Fruit fly (Drosophila melanogaster) whole organism, embryonic: ENCODE measurements around the gene Bap60.
"Not testable (repeated sequence)": the region's sequence is repeated elsewhere in the genome, so short reads cannot be mapped to it uniquely, and the experiment has no call there.

Experiments used
- Ada2b ChIP-seq: fragments of 200-800 bp; sonication (Bioruptor generic); IDR thresholded peaks from 2 replicates; pipeline ENCODE4 v1.3.6; 2022; ENCODE audit warnings: missing biosample characterization, missing genetic modification characterization
- Aef1 ChIP-seq: fragments of 200-800 bp; sonication (Bioruptor generic); IDR thresholded peaks from 3 replicates; pipeline ENCODE4 v1.3.6; 2022; ENCODE audit warnings: missing biosample characterization, missing genetic modification characterization
- BEAF-32 ChIP-seq: fragments of 200-800 bp; sonication (Bioruptor generic); optimal IDR thresholded peaks from 3 replicates; lab custom pipeline; 2017; ENCODE audit warnings: missing biosample characterization, missing genetic modification characterization, mild to moderate bottlenecking, moderate library complexity, missing genetic modification reagents
- CG1024 ChIP-seq: fragments of 200-800 bp; sonication (Bioruptor generic); IDR thresholded peaks from 2 replicates; pipeline ENCODE4 v1.3.6; 2022; ENCODE audit warnings: missing biosample characterization, missing genetic modification characterization
- CG14014 ChIP-seq: fragments of 200-800 bp; sonication (Bioruptor generic); IDR thresholded peaks from 2 replicates; pipeline ENCODE4 v1.3.6; 2022; ENCODE audit warnings: missing biosample characterization, missing genetic modification characterization
- CG16813 ChIP-seq: fragments of 200-800 bp; sonication (Bioruptor generic); IDR thresholded peaks from 3 replicates; pipeline ENCODE4 v1.3.6; 2022; ENCODE audit warnings: missing biosample characterization, missing genetic modification characterization; ENCODE audit not compliant: partially characterized antibody
- CG2129 ChIP-seq: fragments of 200-800 bp; sonication (Bioruptor generic); IDR thresholded peaks from 2 replicates; pipeline ENCODE4 v1.3.6; 2022; ENCODE audit warnings: missing biosample characterization, missing genetic modification characterization; ENCODE audit not compliant: partially characterized antibody
- CG42726 ChIP-seq: fragments of 200-800 bp; sonication (Bioruptor generic); IDR thresholded peaks from 2 replicates; pipeline ENCODE4 v1.3.6; 2022; ENCODE audit warnings: missing biosample characterization, missing genetic modification characterization; ENCODE audit not compliant: partially characterized antibody
- CG6791 ChIP-seq: fragments of 200-800 bp; sonication (Bioruptor generic); IDR thresholded peaks from 3 replicates; pipeline ENCODE4 v1.3.6; 2022; ENCODE audit warnings: missing biosample characterization, missing genetic modification characterization; ENCODE audit not compliant: partially characterized antibody
- CG7357 ChIP-seq: fragments of 200-800 bp; sonication (Bioruptor generic); IDR thresholded peaks from 3 replicates; pipeline ENCODE4 v1.3.6; 2022; ENCODE audit warnings: missing biosample characterization, missing genetic modification characterization
- CG9932 ChIP-seq: fragments of 200-800 bp; sonication (Bioruptor generic); IDR thresholded peaks from 2 replicates; pipeline ENCODE4 v1.3.6; 2022; ENCODE audit warnings: missing biosample characterization, missing genetic modification characterization
- Dll ChIP-seq: fragments of 200-800 bp; sonication (Bioruptor generic); IDR thresholded peaks from 4 replicates; pipeline ENCODE4 v1.3.6; 2022; ENCODE audit warnings: missing biosample characterization, missing genetic modification characterization; ENCODE audit not compliant: partially characterized antibody
- Doc3 ChIP-seq: fragments of 200-800 bp; sonication (Bioruptor generic); IDR thresholded peaks from 3 replicates; pipeline ENCODE4 v1.3.6; 2022; ENCODE audit warnings: missing biosample characterization, missing genetic modification characterization; ENCODE audit not compliant: partially characterized antibody
- Dref ChIP-seq: fragments of 200-800 bp; sonication (Bioruptor generic); IDR thresholded peaks from 2 replicates; pipeline ENCODE4 v1.3.6; 2022; ENCODE audit warnings: missing biosample characterization, missing genetic modification characterization
- E2f1 ChIP-seq: fragments of 200-800 bp; sonication (Bioruptor generic); IDR thresholded peaks from 2 replicates; pipeline ENCODE4 v1.3.6; 2022; ENCODE audit warnings: missing biosample characterization, missing genetic modification characterization
- HLH3B ChIP-seq: fragments of 200-800 bp; sonication (Bioruptor generic); IDR thresholded peaks from 2 replicates; pipeline ENCODE4 v1.3.6; 2022; ENCODE audit warnings: missing biosample characterization, missing genetic modification characterization
- HLH4C ChIP-seq: fragments of 200-800 bp; sonication (Bioruptor generic); IDR thresholded peaks from 3 replicates; pipeline ENCODE4 v1.3.6; 2022; ENCODE audit warnings: missing biosample characterization, missing genetic modification characterization; ENCODE audit not compliant: partially characterized antibody
- MBD-R2 ChIP-seq: fragments of 200-800 bp; sonication (Bioruptor generic); IDR thresholded peaks from 2 replicates; pipeline ENCODE4 v1.3.6; 2022; ENCODE audit warnings: missing biosample characterization, missing genetic modification characterization
- Opbp ChIP-seq: fragments of 200-800 bp; sonication (Bioruptor generic); IDR thresholded peaks from 3 replicates; pipeline ENCODE4 v1.3.6; 2022; ENCODE audit warnings: missing biosample characterization, missing genetic modification characterization; ENCODE audit not compliant: partially characterized antibody
- Rfx ChIP-seq: fragments of 200-800 bp; sonication (Bioruptor generic); IDR thresholded peaks from 2 replicates; pipeline ENCODE4 v1.3.6; 2022; ENCODE audit warnings: missing biosample characterization, missing genetic modification characterization
- Rx ChIP-seq: fragments of 200-800 bp; sonication (Bioruptor generic); IDR thresholded peaks from 2 replicates; pipeline ENCODE4 v1.3.6; 2022; ENCODE audit warnings: missing biosample characterization, missing genetic modification characterization
- Scr ChIP-seq: fragments of 200-800 bp; sonication (Bioruptor generic); IDR thresholded peaks from 2 replicates; pipeline ENCODE4 v1.3.6; 2022; ENCODE audit warnings: missing biosample characterization, missing genetic modification characterization; ENCODE audit not compliant: partially characterized antibody
- Xrp1 ChIP-seq: fragments of 200-800 bp; sonication (Bioruptor generic); IDR thresholded peaks from 2 replicates; pipeline ENCODE4 v1.3.6; 2022; ENCODE audit warnings: missing biosample characterization, missing genetic modification characterization
- amos ChIP-seq: fragments of 200-800 bp; sonication (Bioruptor generic); IDR thresholded peaks from 2 replicates; pipeline ENCODE4 v1.3.6; 2022; ENCODE audit warnings: missing biosample characterization, missing genetic modification characterization; ENCODE audit not compliant: partially characterized antibody
- bbx ChIP-seq: fragments of 200-800 bp; sonication (Bioruptor generic); IDR thresholded peaks from 2 replicates; pipeline ENCODE4 v1.3.6; 2022; ENCODE audit warnings: missing biosample characterization, missing genetic modification characterization; ENCODE audit not compliant: partially characterized antibody
- chinmo ChIP-seq: fragments of 200-800 bp; sonication (Bioruptor generic); IDR thresholded peaks from 4 replicates; pipeline ENCODE4 v1.3.6; 2022; ENCODE audit warnings: missing biosample characterization, missing genetic modification characterization; ENCODE audit not compliant: partially characterized antibody
- hbn ChIP-seq: fragments of 200-800 bp; sonication (Bioruptor generic); IDR thresholded peaks from 2 replicates; pipeline ENCODE4 v1.3.6; 2022; ENCODE audit warnings: missing biosample characterization, missing genetic modification characterization; ENCODE audit not compliant: partially characterized antibody
- hkb ChIP-seq, 2 experiments: fragments of 200-800 bp in 1 of 2; fragments of >200 bp in 1 of 2; sonication (Bioruptor generic) in 1 of 2; IDR thresholded peaks in 1 of 2; optimal IDR thresholded peaks in 1 of 2; 2 replicates each; pipeline versions ENCODE4 v1.3.6 to Lab custom; 2017 to 2022; ENCODE audit warnings: missing biosample characterization in 1 of 2, missing genetic modification characterization in 1 of 2
- inv ChIP-seq: fragments of 200-800 bp; sonication (Bioruptor generic); IDR thresholded peaks from 2 replicates; pipeline ENCODE4 v1.3.6; 2022; ENCODE audit warnings: missing biosample characterization, missing genetic modification characterization; ENCODE audit not compliant: partially characterized antibody
- knrl ChIP-seq: fragments of 200-800 bp; sonication (Bioruptor generic); IDR thresholded peaks from 3 replicates; pipeline ENCODE4 v1.3.6; 2022; ENCODE audit warnings: missing biosample characterization, missing genetic modification characterization; ENCODE audit not compliant: partially characterized antibody
- onecut ChIP-seq: fragments of 200-800 bp; sonication (Bioruptor generic); IDR thresholded peaks from 2 replicates; pipeline ENCODE4 v1.3.6; 2022; ENCODE audit warnings: missing biosample characterization, missing genetic modification characterization
- prd ChIP-seq, 3 experiments: fragments of >200 bp in 2 of 3; fragments of 200-800 bp in 1 of 3; sonication (Bioruptor generic) in 1 of 3; optimal IDR thresholded peaks in 2 of 3; IDR thresholded peaks in 1 of 3; 2 replicates in 2 of 3; 3 replicates in 1 of 3; pipeline versions ENCODE4 v1.3.6 to Lab custom; 2017 to 2022; ENCODE audit warnings: missing biosample characterization in 1 of 3, missing genetic modification characterization in 1 of 3
- ranshi ChIP-seq: fragments of 200-800 bp; sonication (Bioruptor generic); IDR thresholded peaks from 2 replicates; pipeline ENCODE4 v1.3.6; 2022; ENCODE audit warnings: missing biosample characterization, missing genetic modification characterization
- row ChIP-seq: fragments of 200-800 bp; sonication (Bioruptor generic); IDR thresholded peaks from 3 replicates; pipeline ENCODE4 v1.3.6; 2022; ENCODE audit warnings: missing biosample characterization, missing genetic modification characterization
- sisA ChIP-seq: fragments of 200-800 bp; sonication (Bioruptor generic); IDR thresholded peaks from 2 replicates; pipeline ENCODE4 v1.3.6; 2022; ENCODE audit warnings: missing biosample characterization, missing genetic modification characterization
- sna ChIP-seq: fragments of 200-800 bp; sonication (Bioruptor generic); IDR thresholded peaks from 2 replicates; pipeline ENCODE4 v1.3.6; 2022; ENCODE audit warnings: missing biosample characterization, missing genetic modification characterization; ENCODE audit not compliant: partially characterized antibody
- ssp ChIP-seq: fragments of 200-800 bp; sonication (Bioruptor generic); IDR thresholded peaks from 2 replicates; pipeline ENCODE4 v1.3.6; 2022; ENCODE audit warnings: missing biosample characterization, missing genetic modification characterization
- unc-4 ChIP-seq: fragments of 200-800 bp; sonication (Bioruptor generic); IDR thresholded peaks from 2 replicates; pipeline ENCODE4 v1.3.6; 2022; ENCODE audit warnings: missing biosample characterization, missing genetic modification characterization; ENCODE audit not compliant: partially characterized antibody
- wor ChIP-seq: fragments of 200-800 bp; sonication (Bioruptor generic); IDR thresholded peaks from 2 replicates; pipeline ENCODE4 v1.3.6; 2022; ENCODE audit warnings: missing biosample characterization, missing genetic modification characterization
- zen2 ChIP-seq: fragments of 200-800 bp; sonication (Bioruptor generic); IDR thresholded peaks from 3 replicates; pipeline ENCODE4 v1.3.6; 2022; ENCODE audit warnings: missing biosample characterization, missing genetic modification characterization; ENCODE audit not compliant: partially characterized antibody

The Bap60 gene

dm6 chrX:13184178-13184577 is 24.9 kb upstream of the Bap60 start, which contains the start of gene CG32641:
CG32641 (plus strand) TSS chrX:13184478.
- TF ChIP-seq CG16813 (GFP tag; lab: Robert Waterston, UW) (0 out of 3 replicates have a peak, but pooled peaks have one; percentile 23), Scr (0 out of 2 replicates have a peak, but pooled peaks have one; percentile 32), onecut (GFP tag; lab: Robert Waterston, UW) (0 out of 2 replicates have a peak, but pooled peaks have one; percentile 3), zen2 (peak; percentile 45; the same call in 1 of the 3 replicates), CG9932 (GFP tag; lab: Robert Waterston, UW) (peak; percentile 38; the same call in 1 of the 2 replicates), CG7357 (GFP tag; lab: Robert Waterston, UW) (0 out of 3 replicates have a peak, but pooled peaks have one; percentile 45), Xrp1 (GFP tag; lab: Robert Waterston, UW) (peak; percentile 23; the same call in 1 of the 2 replicates), MBD-R2 (GFP tag; lab: Robert Waterston, UW) (peak; percentile 9; the same call in 1 of the 2 replicates), chinmo (0 out of 4 replicates have a peak, but pooled peaks have one; percentile 13), knrl (GFP tag; lab: Robert Waterston, UW) (peak; percentile 38; the same call in 1 of the 3 replicates), Dref (peak; percentile 44; the same call in 1 of the 2 replicates), inv (GFP tag; lab: Robert Waterston, UW) (peak; percentile 47; the same call in 1 of the 2 replicates), bbx (GFP tag; lab: Robert Waterston, UW) (peak; percentile 61), CG2129 (GFP tag; lab: Robert Waterston, UW) (0 out of 2 replicates have a peak, but pooled peaks have one; percentile 10), CG6791 (GFP tag; lab: Robert Waterston, UW) (0 out of 3 replicates have a peak, but pooled peaks have one; percentile 47)

dm6 chrX:13177720-13178119 is 18.4 kb upstream of the Bap60 start, which contains the start of gene CG32640:
CG32640 (plus strand) TSS chrX:13178005.
- TF ChIP-seq E2f1 (GFP tag; lab: Robert Waterston, UW) = peak; percentile 13; the same call in 1 of the 2 replicates
- peak; percentile 76 for TF ChIP-seq row (GFP tag; lab: Robert Waterston, UW)
- TF ChIP-seq HLH4C = peak; percentile 45; the same call in 1 of the 3 replicates
- TF ChIP-seq CG42726 = 0 out of 2 replicates have a peak, but pooled peaks have one; percentile 10
- TF ChIP-seq unc-4 (GFP tag; lab: Robert Waterston, UW) = peak; percentile 51; the same call in 1 of the 2 replicates
- peak; percentile 61; the same call in 2 of the 3 replicates for TF ChIP-seq CG6791 (GFP tag; lab: Robert Waterston, UW)
- peak; percentile 48; the same call in 1 of the 2 replicates for TF ChIP-seq inv (GFP tag; lab: Robert Waterston, UW)
- peak; percentile 40 for TF ChIP-seq Scr
- TF ChIP-seq CG16813 (GFP tag; lab: Robert Waterston, UW) = peak; percentile 63
- 0 out of 2 replicates have a peak, but pooled peaks have one; percentile 33 for TF ChIP-seq sna (GFP tag; lab: Robert Waterston, UW)
- 0 out of 2 replicates have a peak, but pooled peaks have one; percentile 29 for TF ChIP-seq HLH3B (GFP tag; lab: Robert Waterston, UW)
- peak; percentile 27 for TF ChIP-seq BEAF-32 (GFP tag; lab: Kevin White, UChicago)
- peak; percentile 51; the same call in 1 of the 3 replicates for TF ChIP-seq Aef1 (GFP tag; lab: Robert Waterston, UW)
- TF ChIP-seq Ada2b (GFP tag; lab: Robert Waterston, UW) = 0 out of 2 replicates have a peak, but pooled peaks have one; percentile 11
- TF ChIP-seq Opbp (GFP tag; lab: Robert Waterston, UW) = peak; percentile 53; the same call in 1 of the 3 replicates
- peak; percentile 39 for TF ChIP-seq onecut (GFP tag; lab: Robert Waterston, UW)
- TF ChIP-seq CG14014 (GFP tag; lab: Robert Waterston, UW) = 0 out of 2 replicates have a peak, but pooled peaks have one; percentile 22
- peak; percentile 55; the same call in 1 of the 2 replicates for TF ChIP-seq CG1024 (GFP tag; lab: Robert Waterston, UW)
- TF ChIP-seq chinmo = 0 out of 4 replicates have a peak, but pooled peaks have one; percentile 22
- peak; percentile 17; the same call in 1 of the 2 replicates for TF ChIP-seq Rx
- peak; percentile 57; the same call in 1 of the 2 replicates for TF ChIP-seq amos
- TF ChIP-seq Doc3 (GFP tag; lab: Robert Waterston, UW) = peak; percentile 40; the same call in 2 of the 3 replicates
- TF ChIP-seq Dll (GFP tag; lab: Robert Waterston, UW) = peak; percentile 56; the same call in 3 of the 4 replicates
- TF ChIP-seq bbx (GFP tag; lab: Robert Waterston, UW) = peak; percentile 61
- TF ChIP-seq Dref = peak; percentile 48
- TF ChIP-seq ssp (GFP tag; lab: Robert Waterston, UW) = peak; percentile 30; the same call in 1 of the 2 replicates
- peak; percentile 44; the same call in 1 of the 2 replicates for TF ChIP-seq hbn (GFP tag; lab: Robert Waterston, UW)
- 0 out of 2 replicates have a peak, but pooled peaks have one; percentile 25 for TF ChIP-seq wor (GFP tag; lab: Robert Waterston, UW)
- TF ChIP-seq Rfx = peak; percentile 53
- TF ChIP-seq sisA (GFP tag; lab: Robert Waterston, UW) = peak; percentile 49; the same call in 1 of the 2 replicates
- TF ChIP-seq hkb, prd (optimal IDR thresholded peaks at IDR 0.05; lab: Kevin White, UChicago): not testable (repeated sequence)
- peak; percentile 22; the same call in 1 of the 2 replicates for TF ChIP-seq hkb (GFP tag; IDR thresholded peaks at IDR 0.05; lab: Robert Waterston, UW)
- 0 out of 3 replicates have a peak, but pooled peaks have one; percentile 10 for TF ChIP-seq prd (GFP tag; IDR thresholded peaks at IDR 0.05; lab: Robert Waterston, UW)
- TF ChIP-seq MBD-R2 (GFP tag; lab: Robert Waterston, UW) = peak; percentile 45; the same call in 1 of the 2 replicates
- peak; percentile 22; the same call in 1 of the 2 replicates for TF ChIP-seq ranshi
